Fruit fly (Drosophila melanogaster) whole organism: ENCODE results near the gene CG31832.

ENCODE experiments used
- CG8478 ChIP-seq: fragments of >200 bp; optimal IDR thresholded peaks from 2 replicates; lab custom pipeline; 2018; ENCODE audit warnings: inconsistent platforms
- Dll ChIP-seq: fragments of >200 bp; optimal IDR thresholded peaks from 2 replicates; lab custom pipeline; 2017
- EcR ChIP-seq, 2 experiments: fragments of >200 bp; optimal IDR thresholded peaks; 2 replicates each; lab custom pipeline; 2017; ENCODE audit warnings: missing biosample characterization in 2 of 2, missing genetic modification characterization in 2 of 2, missing genetic modification reagents in 2 of 2
- pan ChIP-seq: fragments of >200 bp; optimal IDR thresholded peaks from 2 replicates; lab custom pipeline; 2017
- psq ChIP-seq: fragments of >200 bp; optimal IDR thresholded peaks from 2 replicates; lab custom pipeline; 2017
- usp ChIP-seq: fragments of >200 bp; optimal IDR thresholded peaks from 2 replicates; lab custom pipeline; 2017; ENCODE audit warnings: missing biosample characterization, missing genetic modification characterization, mixed read lengths

DNA sequence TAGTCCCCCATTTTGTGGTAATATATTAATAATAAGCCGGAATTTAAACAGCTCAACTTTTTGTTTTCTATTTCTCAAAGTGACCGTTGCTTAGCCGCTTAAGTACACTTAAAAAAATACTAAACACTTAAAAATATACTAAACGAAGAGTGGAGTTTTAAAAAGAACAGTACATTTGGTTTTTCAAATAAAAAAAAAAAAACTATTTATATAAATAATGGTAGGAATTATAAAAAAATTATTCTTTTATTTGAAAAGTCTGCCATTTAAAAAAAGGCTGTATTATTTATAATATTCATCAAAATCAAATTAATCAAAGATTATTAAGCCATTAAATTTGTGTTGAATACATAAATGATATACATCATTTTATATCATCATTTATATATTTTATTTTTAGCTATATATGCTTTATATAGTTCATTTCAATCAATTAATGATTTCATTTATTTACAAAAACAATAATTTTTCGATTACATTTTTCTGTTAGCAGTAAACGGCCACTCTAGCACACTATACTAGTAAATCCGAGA lies 24.2 kb downstream of the CG31832 start, which contains the start of the genes Ankrd49 and NC2beta:
- TF ChIP-seq pan (lab: Kevin White, UChicago) (no peak), EcR (GFP tag; optimal IDR thresholded peaks at IDR 0.05; lab: Kevin White, UChicago) (no peak), Dll (lab: Kevin White, UChicago) (no peak), psq (lab: Kevin White, UChicago) (no peak), CG8478 (no peak), usp (GFP tag; lab: Kevin White, UChicago) (no peak)
